Worm (Caenorhabditis elegans): ENCODE data around the gene T05B9.2.

Gene T05B9.2

ce11 chrII:11240214-11240613, 15.4 kb upstream of the T05B9.2 start:
- TF ChIP-seq klf-2 (GFP tag; conservative IDR thresholded peaks at IDR 0.05) = no peak
- TF ChIP-seq T22C8.4 (GFP tag; IDR thresholded peaks at IDR 0.05) = no peak
- TF ChIP-seq flt-1 (GFP tag; IDR thresholded peaks at IDR 0.05) = no peak
- no peak for TF ChIP-seq cog-1 (tag; optimal IDR thresholded peaks at IDR 0.05)
- TF ChIP-seq ztf-23 (GFP tag; IDR thresholded peaks at IDR 0.05) = no peak
- TF ChIP-seq ref-1 (GFP tag; conservative IDR thresholded peaks at IDR 0.05) = no peak
- no peak for TF ChIP-seq med-1 (GFP tag; optimal IDR thresholded peaks at IDR 0.05; ENCODE audit: insufficient read depth)
- no peak for TF ChIP-seq tab-1 (GFP tag; IDR thresholded peaks at IDR 0.05)
- TF ChIP-seq ztf-29 (GFP tag; IDR thresholded peaks at IDR 0.05) = no peak

ce11 chrII:11240963-11241362, 14.7 kb upstream of the T05B9.2 start:
- TF ChIP-seq ztf-29 (GFP tag; IDR thresholded peaks at IDR 0.05) = no peak
- TF ChIP-seq med-1 (GFP tag; optimal IDR thresholded peaks at IDR 0.05; ENCODE audit: insufficient read depth) = no peak
- no peak for TF ChIP-seq flt-1 (GFP tag; IDR thresholded peaks at IDR 0.05)
- no peak for TF ChIP-seq klf-2 (GFP tag; conservative IDR thresholded peaks at IDR 0.05)
- no peak for TF ChIP-seq T22C8.4 (GFP tag; IDR thresholded peaks at IDR 0.05)
- no peak for TF ChIP-seq tab-1 (GFP tag; IDR thresholded peaks at IDR 0.05)
- TF ChIP-seq ref-1 (GFP tag; conservative IDR thresholded peaks at IDR 0.05) = no peak
- no peak for TF ChIP-seq ztf-23 (GFP tag; IDR thresholded peaks at IDR 0.05)
- TF ChIP-seq cog-1 (tag; optimal IDR thresholded peaks at IDR 0.05) = no peak

- no peak for TF ChIP-seq tab-1 (GFP tag; IDR thresholded peaks at IDR 0.05)
- TF ChIP-seq flt-1 (GFP tag; IDR thresholded peaks at IDR 0.05) = no peak
- TF ChIP-seq ztf-23 (GFP tag; IDR thresholded peaks at IDR 0.05) = no peak
- TF ChIP-seq med-1 (GFP tag; optimal IDR thresholded peaks at IDR 0.05; ENCODE audit: insufficient read depth) = no peak
- no peak for TF ChIP-seq ref-1 (GFP tag; conservative IDR thresholded peaks at IDR 0.05)
Observed at ce11 chrII:11241497-11241896, 14.1 kb upstream of the T05B9.2 start.

- TF ChIP-seq klf-2 (GFP tag; conservative IDR thresholded peaks at IDR 0.05) (no peak), med-1 (GFP tag; optimal IDR thresholded peaks at IDR 0.05; ENCODE audit: insufficient read depth) (no peak), tab-1 (GFP tag; IDR thresholded peaks at IDR 0.05) (no peak), T22C8.4 (GFP tag; IDR thresholded peaks at IDR 0.05) (no peak), ztf-29 (GFP tag; IDR thresholded peaks at IDR 0.05) (no peak), ztf-23 (GFP tag; IDR thresholded peaks at IDR 0.05) (no peak), flt-1 (GFP tag; IDR thresholded peaks at IDR 0.05) (no peak), cog-1 (tag; optimal IDR thresholded peaks at IDR 0.05) (no peak), ref-1 (GFP tag; conservative IDR thresholded peaks at IDR 0.05) (no peak)
Observed at ce11 chrII:11242918-11243317, 12.7 kb upstream of the T05B9.2 start.

- TF ChIP-seq tab-1 (GFP tag; IDR thresholded peaks at IDR 0.05) (no peak), T22C8.4 (GFP tag; IDR thresholded peaks at IDR 0.05) (no peak), cog-1 (tag; optimal IDR thresholded peaks at IDR 0.05) (no peak), klf-2 (GFP tag; conservative IDR thresholded peaks at IDR 0.05) (no peak), flt-1 (GFP tag; IDR thresholded peaks at IDR 0.05) (no peak), med-1 (GFP tag; optimal IDR thresholded peaks at IDR 0.05; ENCODE audit: insufficient read depth) (no peak), ref-1 (GFP tag; conservative IDR thresholded peaks at IDR 0.05) (no peak), ztf-23 (GFP tag; IDR thresholded peaks at IDR 0.05) (no peak), ztf-29 (GFP tag; IDR thresholded peaks at IDR 0.05) (no peak)
Observed at ce11 chrII:11246506-11246905, 9.1 kb upstream of the T05B9.2 start.

- TF ChIP-seq ztf-23 (GFP tag; IDR thresholded peaks at IDR 0.05) = no peak
- no peak for TF ChIP-seq tab-1 (GFP tag; IDR thresholded peaks at IDR 0.05)
- TF ChIP-seq med-1 (GFP tag; optimal IDR thresholded peaks at IDR 0.05; ENCODE audit: insufficient read depth) = no peak
- no peak for TF ChIP-seq ref-1 (GFP tag; conservative IDR thresholded peaks at IDR 0.05)
- TF ChIP-seq T22C8.4 (GFP tag; IDR thresholded peaks at IDR 0.05) = no peak
Observed at ce11 chrII:11247414-11247813, 8.2 kb upstream of the T05B9.2 start, which contains the start of gene T06D8.10. Gene T06D8.10, minus strand, starts transcription at chrII:11247514.

- TF ChIP-seq tab-1 (GFP tag; IDR thresholded peaks at IDR 0.05) (no peak), flt-1 (GFP tag; IDR thresholded peaks at IDR 0.05) (no peak), ref-1 (GFP tag; conservative IDR thresholded peaks at IDR 0.05) (no peak), T22C8.4 (GFP tag; IDR thresholded peaks at IDR 0.05) (no peak), ztf-23 (GFP tag; IDR thresholded peaks at IDR 0.05) (no peak), klf-2 (GFP tag; conservative IDR thresholded peaks at IDR 0.05) (no peak), med-1 (GFP tag; optimal IDR thresholded peaks at IDR 0.05; ENCODE audit: insufficient read depth) (no peak), ztf-29 (GFP tag; IDR thresholded peaks at IDR 0.05) (no peak), cog-1 (tag; optimal IDR thresholded peaks at IDR 0.05) (no peak)
Observed at ce11 chrII:11259766-11260165, 4.1 kb downstream of the T05B9.2 start.

ce11 chrII:11261173-11261572, 5.5 kb downstream of the T05B9.2 start, which contains the start of gene T05B9.1:
Gene T05B9.1, minus strand, starts transcription at chrII:11261192.
- TF ChIP-seq ref-1 (GFP tag; conservative IDR thresholded peaks at IDR 0.05) (no peak), med-1 (GFP tag; optimal IDR thresholded peaks at IDR 0.05; ENCODE audit: insufficient read depth) (no peak), cog-1 (tag; optimal IDR thresholded peaks at IDR 0.05) (no peak), tab-1 (GFP tag; IDR thresholded peaks at IDR 0.05) (no peak), ztf-23 (GFP tag; IDR thresholded peaks at IDR 0.05) (no peak), T22C8.4 (GFP tag; IDR thresholded peaks at IDR 0.05) (no peak)

ce11 chrII:11268822-11269221, 13.2 kb downstream of the T05B9.2 start, which contains the start of gene cut-1:
Gene cut-1, plus strand, starts transcription at chrII:11269122.
- no peak for TF ChIP-seq ztf-23 (GFP tag; IDR thresholded peaks at IDR 0.05)
- no peak for TF ChIP-seq ztf-29 (GFP tag; IDR thresholded peaks at IDR 0.05)
- TF ChIP-seq T22C8.4 (GFP tag; IDR thresholded peaks at IDR 0.05) = no peak
- TF ChIP-seq ref-1 (GFP tag; conservative IDR thresholded peaks at IDR 0.05) = no peak
- TF ChIP-seq tab-1 (GFP tag; IDR thresholded peaks at IDR 0.05) = no peak
- no peak for TF ChIP-seq cog-1 (tag; optimal IDR thresholded peaks at IDR 0.05)
- TF ChIP-seq med-1 (GFP tag; optimal IDR thresholded peaks at IDR 0.05; ENCODE audit: insufficient read depth) = no peak
- no peak for TF ChIP-seq klf-2 (GFP tag; conservative IDR thresholded peaks at IDR 0.05)
- TF ChIP-seq flt-1 (GFP tag; IDR thresholded peaks at IDR 0.05) = no peak

- no peak for TF ChIP-seq tab-1 (GFP tag; IDR thresholded peaks at IDR 0.05)
Observed at ce11 chrII:11270829-11271228, 15.2 kb downstream of the T05B9.2 start.

Measured in whole organism, midembryonic.